Worm (Caenorhabditis elegans) whole organism, L4 larva: ENCODE data around the gene rfc-1.

Experiments used
- aha-1 ChIP-seq: fragments of 150-350 bp; peaks from one replicate; lab custom pipeline; 2014; ENCODE audit warnings: missing biosample characterization, missing genetic modification characterization
- lin-13 ChIP-seq: fragments of 150-350 bp; optimal IDR thresholded peaks from 2 replicates; lab custom pipeline; 2014; ENCODE audit warnings: missing biosample characterization, missing genetic modification reagents, missing genetic modification characterization
- lir-3 ChIP-seq: sonication (generic microtip); optimal IDR thresholded peaks from 2 replicates; lab custom pipeline; 2016; ENCODE audit warnings: mild to moderate bottlenecking, missing genetic modification characterization, missing compliant biosample characterization
- nhr-76 ChIP-seq: fragments of 150-350 bp; optimal IDR thresholded peaks from 2 replicates; lab custom pipeline; 2014; ENCODE audit warnings: missing biosample characterization, missing genetic modification characterization
- pqm-1 ChIP-seq: sonication (generic microtip); optimal IDR thresholded peaks from 2 replicates; lab custom pipeline; 2017; ENCODE audit warnings: missing biosample characterization, missing genetic modification characterization
- vab-7 ChIP-seq: fragments of 200-800 bp; sonication (Bioruptor generic); IDR thresholded peaks from 2 replicates; pipeline ENCODE4 v1.3.6; 2022; ENCODE audit warnings: missing genetic modification reagents, missing genetic modification characterization, missing compliant biosample characterization
- zfp-2 ChIP-seq: sonication (generic microtip); optimal IDR thresholded peaks from 2 replicates; lab custom pipeline; 2016; ENCODE audit warnings: mild to moderate bottlenecking, missing genetic modification characterization, missing compliant biosample characterization
- ztf-11 ChIP-seq: fragments of 150-350 bp; optimal IDR thresholded peaks from 2 replicates; lab custom pipeline; 2014; ENCODE audit warnings: missing biosample characterization, missing genetic modification characterization

DNA sequence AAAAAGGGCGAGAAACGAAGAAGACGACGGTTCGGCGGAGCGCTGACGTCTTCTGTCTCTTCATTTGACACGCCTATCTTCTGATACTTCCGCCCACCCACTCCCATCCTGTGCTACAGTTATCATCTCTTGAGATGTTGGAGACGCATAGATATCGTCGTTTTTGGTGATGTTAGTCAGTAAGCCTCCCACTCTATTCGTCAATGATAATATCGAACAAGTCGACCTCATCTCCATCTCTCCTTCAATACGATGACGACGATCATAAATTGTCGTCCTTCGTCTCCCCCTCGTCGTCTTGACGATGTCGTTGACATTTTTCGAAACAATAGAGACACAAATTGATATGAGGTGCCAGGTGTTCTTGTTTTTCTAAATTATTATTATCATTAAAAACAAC lies 12.4 kb upstream of the rfc-1 start, which contains the start of gene slc-25A29:
- TF ChIP-seq lir-3 = no peak
- TF ChIP-seq ztf-11 (tag; lab: Kevin White, UChicago) = no peak
- no peak for TF ChIP-seq zfp-2
- no peak for TF ChIP-seq lin-13
- no peak for TF ChIP-seq nhr-76 (tag; lab: Kevin White, UChicago)
- TF ChIP-seq aha-1 = no peak
- no peak for TF ChIP-seq vab-7 (GFP tag; lab: Robert Waterston, UW)
- no peak for TF ChIP-seq pqm-1 (tag; lab: Kevin White, UChicago)
